Worm (Caenorhabditis elegans): ENCODE data around the gene C11G10.1.

Gene C11G10.1

DNA sequence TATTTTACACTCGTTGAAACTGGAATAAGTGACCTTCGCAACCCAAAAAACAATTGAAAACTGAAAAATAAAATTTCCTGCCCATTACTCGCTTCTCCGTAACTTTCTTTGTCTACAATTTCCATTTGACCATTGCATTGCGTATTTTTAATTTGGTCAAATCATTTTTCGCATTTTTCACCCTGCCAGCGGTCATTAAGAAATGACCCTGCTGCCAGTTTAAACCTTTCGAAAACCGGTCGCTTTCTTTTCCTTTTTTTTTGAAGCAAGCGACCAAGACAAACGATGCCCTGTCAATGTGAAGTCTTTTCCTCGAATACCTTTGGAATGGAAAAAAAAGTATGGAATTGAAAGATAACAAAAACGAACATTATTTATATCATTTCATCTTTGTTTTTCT, 2.4 kb upstream of the C11G10.1 start:
- TF ChIP-seq ceh-9 (tag; optimal IDR thresholded peaks at IDR 0.05), result no peak
- no peak for TF ChIP-seq elt-4 (tag; optimal IDR thresholded peaks at IDR 0.05)
- TF ChIP-seq sdc-2 (tag; optimal IDR thresholded peaks at IDR 0.05), result no peak
- no peak for TF ChIP-seq ahr-1 (tag; optimal IDR thresholded peaks at IDR 0.05)
- no peak for TF ChIP-seq hlh-8 (tag; optimal IDR thresholded peaks at IDR 0.05)

DNA sequence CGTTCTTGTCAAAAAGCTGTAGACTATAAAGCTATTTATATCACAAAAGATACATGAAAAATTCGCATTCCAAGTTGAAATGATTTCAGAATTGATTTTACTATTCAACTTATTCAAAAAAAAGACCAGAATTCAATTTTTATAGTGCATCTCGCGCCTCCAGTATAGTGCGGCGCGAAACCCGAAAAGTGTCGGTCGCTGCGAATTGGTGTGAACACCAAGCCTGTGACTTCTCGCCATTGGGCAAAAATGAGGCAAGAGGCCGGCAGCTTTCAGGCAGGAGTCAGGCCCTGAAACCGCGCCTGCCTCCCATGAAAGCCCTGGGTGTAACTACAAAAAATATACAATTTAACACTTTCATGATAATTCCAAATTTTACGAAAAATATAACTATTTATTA, 813 bp upstream of the C11G10.1 start:
- TF ChIP-seq ttx-3 (tag; optimal IDR thresholded peaks at IDR 0.05), result no peak
- no peak for TF ChIP-seq fkh-6 (tag; optimal IDR thresholded peaks at IDR 0.05)
- no peak for TF ChIP-seq pha-2 (tag; optimal IDR thresholded peaks at IDR 0.05)
- no peak for TF ChIP-seq pros-1 (tag; optimal IDR thresholded peaks at IDR 0.05)
- TF ChIP-seq lin-11 (tag; optimal IDR thresholded peaks at IDR 0.05), result no peak
- no peak for TF ChIP-seq sox-4 (tag; optimal IDR thresholded peaks at IDR 0.05)
- no peak for TF ChIP-seq ama-1 (optimal IDR thresholded peaks at IDR 0.05)
- TF ChIP-seq fax-1 (tag; optimal IDR thresholded peaks at IDR 0.05), result no peak
- TF ChIP-seq ceh-45 (GFP tag; IDR thresholded peaks at IDR 0.05), result no peak

DNA sequence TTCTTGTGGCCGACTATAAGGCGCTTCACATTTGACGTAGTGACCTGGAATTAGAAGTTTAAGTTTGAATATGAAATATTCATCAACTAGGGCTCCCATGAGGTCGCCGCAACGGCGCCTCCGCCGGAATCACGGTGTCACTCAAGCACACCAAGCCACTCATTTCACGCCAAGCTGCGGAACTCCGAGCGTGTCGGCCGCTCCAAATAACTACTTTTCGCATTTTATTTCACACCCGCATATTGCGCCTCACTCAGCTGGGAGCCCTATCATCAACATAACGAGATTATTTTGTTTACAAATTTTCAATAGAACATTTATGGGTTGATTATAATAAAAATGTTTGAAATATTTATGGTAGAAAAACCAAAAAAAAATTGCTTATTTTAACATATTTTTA, 695 bp downstream of the C11G10.1 start:
- TF ChIP-seq pha-2 (tag; optimal IDR thresholded peaks at IDR 0.05), result no peak
- no peak for TF ChIP-seq nhr-232 (tag; optimal IDR thresholded peaks at IDR 0.05)
- no peak for TF ChIP-seq lin-11 (tag; optimal IDR thresholded peaks at IDR 0.05)
- no peak for TF ChIP-seq K02D7.2 (tag; optimal IDR thresholded peaks at IDR 0.05)
- TF ChIP-seq nhr-11 (tag; optimal IDR thresholded peaks at IDR 0.05), result no peak
- TF ChIP-seq ttx-3 (tag; optimal IDR thresholded peaks at IDR 0.05), result no peak
- no peak for TF ChIP-seq F13H6.1 (tag; optimal IDR thresholded peaks at IDR 0.05)
- no peak for TF ChIP-seq ceh-24 (tag; optimal IDR thresholded peaks at IDR 0.05)
- TF ChIP-seq dve-1 (tag; optimal IDR thresholded peaks at IDR 0.05), result no peak
- TF ChIP-seq C08G9.2 (tag; optimal IDR thresholded peaks at IDR 0.05), result no peak
- no peak for TF ChIP-seq pat-9 (tag; optimal IDR thresholded peaks at IDR 0.05)
- no peak for TF ChIP-seq zip-5 (tag; optimal IDR thresholded peaks at IDR 0.05)
- no peak for TF ChIP-seq syd-9 (tag; optimal IDR thresholded peaks at IDR 0.05)
- TF ChIP-seq sdc-2 (tag; optimal IDR thresholded peaks at IDR 0.05), result no peak

DNA sequence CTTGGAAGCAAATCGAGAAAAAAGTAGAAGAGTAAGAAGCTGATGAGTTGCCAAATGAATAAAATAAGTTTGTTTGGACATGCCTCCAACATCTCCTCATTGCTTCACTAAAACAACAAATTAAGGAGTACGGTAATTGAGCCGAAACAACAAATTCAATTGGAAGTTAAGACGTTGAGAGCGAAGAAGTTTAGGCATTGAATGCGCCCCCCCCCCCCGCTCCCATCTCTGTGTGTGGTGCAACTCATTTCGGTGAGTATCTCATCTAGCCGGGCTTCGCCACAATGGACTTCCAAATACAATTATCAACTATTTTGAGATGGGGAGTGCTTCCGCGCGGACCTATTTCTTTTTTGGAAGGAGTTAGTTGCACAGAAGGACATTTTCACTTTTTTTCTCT, 3.5 kb downstream of the C11G10.1 start:
- TF ChIP-seq ceh-31 (tag; optimal IDR thresholded peaks at IDR 0.05) (peak; percentile 74), pat-9 (tag; optimal IDR thresholded peaks at IDR 0.05) (no peak), gmeb-2 (tag; optimal IDR thresholded peaks at IDR 0.05) (no peak), unc-42 (tag; optimal IDR thresholded peaks at IDR 0.05) (peak; percentile 94), nfya-1 (tag; optimal IDR thresholded peaks at IDR 0.05) (no peak)

DNA sequence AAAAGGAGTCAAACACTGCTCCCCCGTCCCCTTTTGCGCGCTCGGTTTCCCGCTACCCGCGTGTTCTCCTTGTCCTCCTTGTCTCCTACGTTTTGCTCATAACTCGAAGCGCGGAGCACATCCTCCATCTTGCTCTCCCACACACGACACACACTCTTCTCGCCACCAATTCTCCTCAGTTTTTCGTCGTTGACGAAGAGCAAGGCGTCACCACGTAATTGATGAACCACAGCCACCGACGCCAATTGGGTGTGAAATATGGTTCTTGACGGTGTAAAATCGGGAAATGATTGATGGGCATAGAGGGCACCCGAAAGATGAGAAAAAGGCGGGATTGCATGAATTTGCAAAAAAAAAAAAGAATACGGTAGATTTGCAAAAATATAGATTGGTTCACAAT, 9.7 kb downstream of the C11G10.1 start:
- TF ChIP-seq unc-55 (GFP tag; optimal IDR thresholded peaks at IDR 0.05), result peak; percentile 69
- TF ChIP-seq unc-42 (tag; optimal IDR thresholded peaks at IDR 0.05), result peak; percentile 16
- no peak for TF ChIP-seq ceh-19 (GFP tag; optimal IDR thresholded peaks at IDR 0.05)
- TF ChIP-seq hlh-30 (tag; optimal IDR thresholded peaks at IDR 0.05; ENCODE audit: insufficient read depth), result no peak
- peak; percentile 3 for TF ChIP-seq rnt-1 (tag; optimal IDR thresholded peaks at IDR 0.05)
- no peak for TF ChIP-seq che-1 (tag; optimal IDR thresholded peaks at IDR 0.05)
- TF ChIP-seq nhr-11 (tag; optimal IDR thresholded peaks at IDR 0.05), result no peak
- TF ChIP-seq ceh-31 (tag; optimal IDR thresholded peaks at IDR 0.05), result peak; percentile 25

DNA sequence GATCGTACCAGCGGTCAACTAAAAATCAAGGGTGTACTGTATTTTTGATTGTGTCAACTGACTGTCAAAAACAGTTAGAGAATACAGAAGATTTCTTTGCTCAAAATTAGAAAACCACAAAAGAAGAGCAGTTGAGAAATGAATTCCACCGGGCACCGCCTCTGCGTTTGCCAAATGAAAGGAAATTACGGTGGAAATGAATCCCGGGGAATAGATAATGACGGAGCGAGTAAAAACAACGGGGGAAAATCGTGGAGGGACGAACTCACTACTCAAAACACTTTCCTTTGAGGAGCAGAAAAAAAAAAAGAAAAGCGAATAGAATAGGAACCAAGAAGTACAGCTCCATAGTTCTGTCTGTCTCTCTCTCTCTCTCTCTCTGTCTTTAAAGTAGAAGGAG, 10.2 kb downstream of the C11G10.1 start:
- TF ChIP-seq ceh-24 (tag; optimal IDR thresholded peaks at IDR 0.05), result no peak
- TF ChIP-seq ceh-31 (tag; optimal IDR thresholded peaks at IDR 0.05), result no peak
- TF ChIP-seq sox-2 (GFP tag; IDR thresholded peaks at IDR 0.05), result no peak
- TF ChIP-seq ceh-19 (GFP tag; optimal IDR thresholded peaks at IDR 0.05), result no peak
